Worm (Caenorhabditis elegans): ENCODE results near the gene pmt-2.

pmt-2 gene

ce11 chrV:4684137-4684536 is 55.8 kb downstream of the pmt-2 start:
- no peak for TF ChIP-seq unc-62 (GFP tag; optimal IDR thresholded peaks at IDR 0.05)

Data from whole organism, dauer.